Worm (Caenorhabditis elegans): ENCODE data around the gene nspd-5.

- TF ChIP-seq ets-7 (tag; optimal IDR thresholded peaks at IDR 0.05) = no peak
- no peak for TF ChIP-seq F13C5.2 (tag; optimal IDR thresholded peaks at IDR 0.05)
- no peak for TF ChIP-seq ama-1 (optimal IDR thresholded peaks at IDR 0.05)
- no peak for TF ChIP-seq hnd-1 (tag; optimal IDR thresholded peaks at IDR 0.05)
- no peak for TF ChIP-seq aly-1 (tag; optimal IDR thresholded peaks at IDR 0.05)
- TF ChIP-seq hmg-4 (GFP tag; optimal IDR thresholded peaks at IDR 0.05) = no peak
- TF ChIP-seq flt-1 (GFP tag; IDR thresholded peaks at IDR 0.05) = no peak
- no peak for TF ChIP-seq B0310.2 (tag; optimal IDR thresholded peaks at IDR 0.05)
Measured at ce11 chrII:4866045-4866444, 5.9 kb upstream of the nspd-5 start.

All from whole organism, early embryonic.